Worm (Caenorhabditis elegans): ENCODE data around the gene arl-8.
A peak's percentile ranks its signal among the peaks of the same experiment; 100 is the strongest.

The arl-8 gene

ce11 chrIV:14786374-14787136 lies 11.4 kb upstream of the arl-8 start, which contains the start of gene melo-1:
Gene melo-1 (plus strand): TSS chrIV:14787031.
- TF ChIP-seq tab-1 (GFP tag; IDR thresholded peaks at IDR 0.05) (no peak), flt-1 (GFP tag; IDR thresholded peaks at IDR 0.05) (no peak), med-1 (GFP tag; optimal IDR thresholded peaks at IDR 0.05; ENCODE audit: insufficient read depth) (no peak), ztf-29 (GFP tag; IDR thresholded peaks at IDR 0.05) (no peak), ztf-23 (GFP tag; IDR thresholded peaks at IDR 0.05) (no peak), klf-2 (GFP tag; conservative IDR thresholded peaks at IDR 0.05) (no peak), cog-1 (tag; optimal IDR thresholded peaks at IDR 0.05) (no peak), T22C8.4 (GFP tag; IDR thresholded peaks at IDR 0.05) (no peak), ref-1 (GFP tag; conservative IDR thresholded peaks at IDR 0.05) (no peak)

DNA sequence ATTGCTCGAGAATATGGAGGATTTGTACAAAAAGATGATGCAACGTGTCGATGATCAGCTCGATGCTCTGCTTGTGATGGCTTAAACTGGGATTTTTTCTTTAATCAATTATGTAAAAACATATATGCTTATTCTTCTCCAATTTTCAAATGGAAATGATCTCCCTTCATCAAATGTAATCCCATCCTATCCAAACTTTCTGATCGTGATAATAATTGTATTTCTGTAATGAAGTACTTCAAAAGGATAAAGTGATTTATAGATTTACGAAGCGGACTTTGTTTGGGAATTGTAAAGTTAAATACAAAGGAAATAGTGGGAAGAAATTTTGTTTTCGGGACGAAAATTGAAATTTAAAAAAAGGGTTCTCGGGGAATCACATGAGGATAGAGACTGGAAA lies 7.4 kb upstream of the arl-8 start:
- no peak for TF ChIP-seq tab-1 (GFP tag; IDR thresholded peaks at IDR 0.05)
- TF ChIP-seq ztf-29 (GFP tag; IDR thresholded peaks at IDR 0.05), result no peak
- no peak for TF ChIP-seq cog-1 (tag; optimal IDR thresholded peaks at IDR 0.05)
- TF ChIP-seq med-1 (GFP tag; optimal IDR thresholded peaks at IDR 0.05; ENCODE audit: insufficient read depth), result no peak
- TF ChIP-seq T22C8.4 (GFP tag; IDR thresholded peaks at IDR 0.05), result no peak
- no peak for TF ChIP-seq ref-1 (GFP tag; conservative IDR thresholded peaks at IDR 0.05)
- TF ChIP-seq ztf-23 (GFP tag; IDR thresholded peaks at IDR 0.05), result no peak
- TF ChIP-seq flt-1 (GFP tag; IDR thresholded peaks at IDR 0.05), result no peak
- no peak for TF ChIP-seq klf-2 (GFP tag; conservative IDR thresholded peaks at IDR 0.05)

DNA sequence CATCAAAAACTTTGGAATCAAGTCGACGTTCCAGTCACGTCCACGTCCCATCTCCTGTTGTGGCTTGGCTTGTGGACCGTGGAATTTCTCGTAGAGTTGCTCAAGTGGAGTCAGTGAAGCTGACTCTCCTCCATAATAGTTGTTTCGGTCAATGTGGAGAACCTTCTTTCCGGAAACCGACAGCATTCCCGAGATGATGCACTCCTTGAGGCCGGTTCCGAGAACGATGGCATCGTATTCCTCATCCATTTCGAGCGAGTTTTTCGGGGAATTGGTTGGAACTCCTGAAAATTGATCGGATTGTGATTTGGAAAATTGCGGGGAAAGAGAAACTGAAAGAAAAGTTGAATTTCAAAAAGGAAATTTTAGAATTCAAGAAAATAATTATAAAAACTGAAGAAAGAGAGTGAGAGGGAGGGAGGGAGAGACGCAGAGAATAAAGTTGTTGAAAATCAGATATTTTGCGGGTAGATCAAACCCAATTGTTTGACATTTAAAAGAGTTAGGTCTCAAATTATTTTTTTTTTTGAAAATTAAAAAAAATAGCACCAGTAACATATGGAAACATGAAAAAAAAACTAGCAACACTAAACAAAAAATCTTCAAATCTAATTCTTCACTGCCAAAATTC lies 5.2 kb upstream of the arl-8 start, which contains the start of gene gdi-1:
Gene gdi-1 (minus strand): TSS at position 286 of the 631 bp plus-strand sequence.
- TF ChIP-seq flt-1 (GFP tag; IDR thresholded peaks at IDR 0.05) (no peak), T22C8.4 (GFP tag; IDR thresholded peaks at IDR 0.05) (no peak), tab-1 (GFP tag; IDR thresholded peaks at IDR 0.05) (no peak), cog-1 (tag; optimal IDR thresholded peaks at IDR 0.05) (no peak), klf-2 (GFP tag; conservative IDR thresholded peaks at IDR 0.05) (no peak)

ce11 chrIV:14793900-14794624 lies 3.9 kb upstream of the arl-8 start:
- no peak for TF ChIP-seq med-1 (GFP tag; optimal IDR thresholded peaks at IDR 0.05; ENCODE audit: insufficient read depth)
- TF ChIP-seq flt-1 (GFP tag; IDR thresholded peaks at IDR 0.05), result no peak
- peak; percentile 54 for TF ChIP-seq cog-1 (tag; optimal IDR thresholded peaks at IDR 0.05)
- no peak for TF ChIP-seq ztf-23 (GFP tag; IDR thresholded peaks at IDR 0.05)
- no peak for TF ChIP-seq klf-2 (GFP tag; conservative IDR thresholded peaks at IDR 0.05)
- TF ChIP-seq tab-1 (GFP tag; IDR thresholded peaks at IDR 0.05), result no peak
- no peak for TF ChIP-seq ref-1 (GFP tag; conservative IDR thresholded peaks at IDR 0.05)
- peak; percentile 78; the same call in 1 of the 2 replicates for TF ChIP-seq ztf-29 (GFP tag; IDR thresholded peaks at IDR 0.05)
- peak; percentile 86 for TF ChIP-seq T22C8.4 (GFP tag; IDR thresholded peaks at IDR 0.05)

DNA sequence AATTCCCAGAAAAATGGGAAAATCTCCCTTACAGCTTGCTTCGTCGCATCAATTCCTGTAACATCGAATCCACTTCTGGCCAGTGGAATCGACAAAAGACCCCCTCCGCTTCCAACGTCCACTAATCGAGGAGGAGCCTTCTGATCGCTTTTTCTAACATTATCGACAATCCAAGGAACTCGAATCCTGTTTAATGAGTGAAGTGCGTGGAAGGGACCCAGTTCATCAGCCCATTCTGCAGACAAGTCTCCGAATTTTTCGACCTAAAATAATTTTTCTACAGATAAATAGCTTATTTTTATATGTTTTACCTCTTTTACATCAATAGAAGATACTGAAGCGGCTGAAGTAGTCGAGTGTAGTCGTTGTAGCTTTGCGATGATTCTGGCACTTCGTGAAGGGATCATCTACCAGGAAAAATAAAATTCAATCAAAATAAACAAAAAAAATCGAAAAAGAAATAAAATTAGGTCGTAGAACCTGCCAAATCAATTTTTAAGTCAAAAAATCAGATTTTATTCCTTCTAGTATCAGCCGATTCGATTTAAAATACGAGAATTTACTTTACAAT lies 1.9 kb upstream of the arl-8 start, which contains the start of gene coq-3:
Gene coq-3 (minus strand): TSS at position 407 of the 571 bp plus-strand sequence.
- TF ChIP-seq tab-1 (GFP tag; IDR thresholded peaks at IDR 0.05) (no peak), ztf-23 (GFP tag; IDR thresholded peaks at IDR 0.05) (no peak), ref-1 (GFP tag; conservative IDR thresholded peaks at IDR 0.05) (no peak), klf-2 (GFP tag; conservative IDR thresholded peaks at IDR 0.05) (no peak), cog-1 (tag; optimal IDR thresholded peaks at IDR 0.05) (no peak), flt-1 (GFP tag; IDR thresholded peaks at IDR 0.05) (no peak), T22C8.4 (GFP tag; IDR thresholded peaks at IDR 0.05) (no peak), ztf-29 (GFP tag; IDR thresholded peaks at IDR 0.05) (no peak)

ce11 chrIV:14797354-14797753 lies 595 bp upstream of the arl-8 start, which contains the start of the genes Y57G11C.1147 and nuo-3:
Gene Y57G11C.1147 (minus strand): TSS chrIV:14797514.
Gene nuo-3 (minus strand): TSS chrIV:14797544.
- TF ChIP-seq ref-1 (GFP tag; conservative IDR thresholded peaks at IDR 0.05) (no peak), flt-1 (GFP tag; IDR thresholded peaks at IDR 0.05) (no peak), ztf-29 (GFP tag; IDR thresholded peaks at IDR 0.05) (no peak), tab-1 (GFP tag; IDR thresholded peaks at IDR 0.05) (no peak), med-1 (GFP tag; optimal IDR thresholded peaks at IDR 0.05; ENCODE audit: insufficient read depth) (no peak), klf-2 (GFP tag; conservative IDR thresholded peaks at IDR 0.05) (no peak), ztf-23 (GFP tag; IDR thresholded peaks at IDR 0.05) (no peak), T22C8.4 (GFP tag; IDR thresholded peaks at IDR 0.05) (no peak), cog-1 (tag; optimal IDR thresholded peaks at IDR 0.05) (no peak)

ce11 chrIV:14799186-14799585 lies 1.2 kb downstream of the arl-8 start, which contains the start of gene Y57G11C.14:
Gene Y57G11C.14 (plus strand): TSS chrIV:14799311.
- no peak for TF ChIP-seq klf-2 (GFP tag; conservative IDR thresholded peaks at IDR 0.05)
- TF ChIP-seq ref-1 (GFP tag; conservative IDR thresholded peaks at IDR 0.05), result no peak
- TF ChIP-seq T22C8.4 (GFP tag; IDR thresholded peaks at IDR 0.05), result no peak
- TF ChIP-seq tab-1 (GFP tag; IDR thresholded peaks at IDR 0.05), result no peak
- no peak for TF ChIP-seq ztf-23 (GFP tag; IDR thresholded peaks at IDR 0.05)
- TF ChIP-seq flt-1 (GFP tag; IDR thresholded peaks at IDR 0.05), result no peak
- no peak for TF ChIP-seq ztf-29 (GFP tag; IDR thresholded peaks at IDR 0.05)
- TF ChIP-seq cog-1 (tag; optimal IDR thresholded peaks at IDR 0.05), result no peak
- no peak for TF ChIP-seq med-1 (GFP tag; optimal IDR thresholded peaks at IDR 0.05; ENCODE audit: insufficient read depth)

DNA sequence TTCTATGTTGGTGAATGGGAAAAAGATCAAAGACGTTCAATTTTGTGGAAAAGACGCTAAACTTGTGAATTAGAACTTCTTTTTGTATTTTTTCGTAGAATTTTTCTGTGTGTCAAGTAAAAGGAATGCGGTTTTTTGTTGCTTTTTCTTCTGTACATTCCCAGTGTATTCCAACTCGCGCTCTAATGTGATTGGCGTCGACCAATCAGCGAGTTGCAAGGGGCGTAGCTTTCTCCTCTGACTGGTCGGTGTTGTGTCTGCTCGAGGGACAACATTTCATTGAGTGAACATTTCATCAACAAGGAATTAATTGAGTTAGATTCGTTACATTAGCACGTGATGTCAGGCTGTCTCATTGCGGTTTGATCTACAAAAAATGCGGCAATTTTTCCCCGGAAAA lies 3.0 kb downstream of the arl-8 start:
- TF ChIP-seq ztf-29 (GFP tag; IDR thresholded peaks at IDR 0.05) (no peak), klf-2 (GFP tag; conservative IDR thresholded peaks at IDR 0.05) (no peak), med-1 (GFP tag; optimal IDR thresholded peaks at IDR 0.05; ENCODE audit: insufficient read depth) (no peak), T22C8.4 (GFP tag; IDR thresholded peaks at IDR 0.05) (no peak), cog-1 (tag; optimal IDR thresholded peaks at IDR 0.05) (no peak), ztf-23 (GFP tag; IDR thresholded peaks at IDR 0.05) (no peak), flt-1 (GFP tag; IDR thresholded peaks at IDR 0.05) (no peak)

All from whole organism, midembryonic.